Fruit fly (Drosophila melanogaster): Measurements from ENCODE around the gene Prosbeta2R2.

Prosbeta2R2 gene

dm6 chr3R:5219466-5219865, at the start of gene Prosbeta2R2, which contains the start of gene CG1116:
Gene Prosbeta2R2, minus strand, starts transcription at chr3R:5219528.
Gene CG1116, plus strand, starts transcription at chr3R:5219657.
- no peak for TF ChIP-seq Dll (optimal IDR thresholded peaks at IDR 0.05)
- TF ChIP-seq pan (optimal IDR thresholded peaks at IDR 0.05), result no peak
- no peak for TF ChIP-seq EcR (GFP tag; optimal IDR thresholded peaks at IDR 0.05)
- no peak for TF ChIP-seq usp (GFP tag; optimal IDR thresholded peaks at IDR 0.05)
- no peak for TF ChIP-seq CG8478 (optimal IDR thresholded peaks at IDR 0.05)
- no peak for TF ChIP-seq psq (optimal IDR thresholded peaks at IDR 0.05)

dm6 chr3R:5268495-5268894, 49.2 kb upstream of the Prosbeta2R2 start:
- TF ChIP-seq pan (optimal IDR thresholded peaks at IDR 0.05), result no peak
- no peak for TF ChIP-seq psq (optimal IDR thresholded peaks at IDR 0.05)
- TF ChIP-seq CG8478 (optimal IDR thresholded peaks at IDR 0.05), result no peak
- TF ChIP-seq Dll (optimal IDR thresholded peaks at IDR 0.05), result no peak
- no peak for TF ChIP-seq EcR (GFP tag; optimal IDR thresholded peaks at IDR 0.05)
- TF ChIP-seq usp (GFP tag; optimal IDR thresholded peaks at IDR 0.05), result no peak

dm6 chr3R:5266282-5266681, 47.0 kb upstream of the Prosbeta2R2 start:
- no peak for TF ChIP-seq pan (optimal IDR thresholded peaks at IDR 0.05)
- no peak for TF ChIP-seq Dll (optimal IDR thresholded peaks at IDR 0.05)
- no peak for TF ChIP-seq EcR (GFP tag; optimal IDR thresholded peaks at IDR 0.05)
- no peak for TF ChIP-seq psq (optimal IDR thresholded peaks at IDR 0.05)
- TF ChIP-seq CG8478 (optimal IDR thresholded peaks at IDR 0.05), result no peak
- TF ChIP-seq usp (GFP tag; optimal IDR thresholded peaks at IDR 0.05), result no peak

- no peak for TF ChIP-seq usp (GFP tag; optimal IDR thresholded peaks at IDR 0.05)
- TF ChIP-seq Dll (optimal IDR thresholded peaks at IDR 0.05), result no peak
- no peak for TF ChIP-seq psq (optimal IDR thresholded peaks at IDR 0.05)
- TF ChIP-seq pan (optimal IDR thresholded peaks at IDR 0.05), result no peak
- TF ChIP-seq CG8478 (optimal IDR thresholded peaks at IDR 0.05), result no peak
- TF ChIP-seq EcR (GFP tag; optimal IDR thresholded peaks at IDR 0.05), result no peak
Measured at dm6 chr3R:5264251-5265098, 45.1 kb upstream of the Prosbeta2R2 start.

- TF ChIP-seq CG8478 (optimal IDR thresholded peaks at IDR 0.05) (peak; percentile 55), psq (optimal IDR thresholded peaks at IDR 0.05) (no peak), usp (GFP tag; optimal IDR thresholded peaks at IDR 0.05) (no peak), pan (optimal IDR thresholded peaks at IDR 0.05) (no peak), EcR (GFP tag; optimal IDR thresholded peaks at IDR 0.05) (peak in 1 of 2 experiments; percentile 11), Dll (optimal IDR thresholded peaks at IDR 0.05) (no peak)
Measured at dm6 chr3R:5263311-5264250, 44.3 kb upstream of the Prosbeta2R2 start.

- no peak for TF ChIP-seq usp (GFP tag; optimal IDR thresholded peaks at IDR 0.05)
- no peak for TF ChIP-seq CG8478 (optimal IDR thresholded peaks at IDR 0.05)
- no peak for TF ChIP-seq Dll (optimal IDR thresholded peaks at IDR 0.05)
- no peak for TF ChIP-seq psq (optimal IDR thresholded peaks at IDR 0.05)
- no peak for TF ChIP-seq pan (optimal IDR thresholded peaks at IDR 0.05)
- TF ChIP-seq EcR (GFP tag; optimal IDR thresholded peaks at IDR 0.05), result no peak
Measured at dm6 chr3R:5262592-5262991, 43.3 kb upstream of the Prosbeta2R2 start, which contains the start of gene Tim17a2. Gene Tim17a2, minus strand, starts transcription at chr3R:5262692.

DNA sequence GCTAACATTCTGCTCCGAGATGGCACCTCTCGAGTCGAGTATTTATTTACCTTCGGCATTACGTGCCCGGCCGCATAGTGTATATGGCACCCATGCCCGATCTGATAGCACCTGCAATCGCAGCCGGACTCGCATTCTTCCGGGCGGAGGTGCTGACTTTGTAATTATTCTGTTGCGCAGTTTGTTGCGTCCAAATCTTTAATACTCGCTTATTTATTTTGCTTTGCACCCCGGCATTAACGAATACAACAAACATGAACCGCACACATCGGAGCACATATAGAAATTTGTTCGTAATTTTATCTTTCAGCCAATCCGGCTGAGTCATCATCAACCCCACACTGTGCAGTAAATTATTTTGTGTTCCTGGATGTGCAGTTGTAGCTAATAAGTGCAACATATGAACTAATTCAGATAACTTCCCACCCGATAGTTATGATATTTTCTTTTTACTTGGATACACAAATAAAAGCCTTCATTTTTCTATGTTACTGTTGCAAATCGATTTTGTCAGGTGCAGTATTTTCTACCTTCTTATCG, 42.7 kb upstream of the Prosbeta2R2 start:
- no peak for TF ChIP-seq psq (optimal IDR thresholded peaks at IDR 0.05)
- no peak for TF ChIP-seq usp (GFP tag; optimal IDR thresholded peaks at IDR 0.05)
- TF ChIP-seq Dll (optimal IDR thresholded peaks at IDR 0.05), result no peak
- no peak for TF ChIP-seq CG8478 (optimal IDR thresholded peaks at IDR 0.05)
- no peak for TF ChIP-seq EcR (GFP tag; optimal IDR thresholded peaks at IDR 0.05)
- TF ChIP-seq pan (optimal IDR thresholded peaks at IDR 0.05), result no peak

DNA sequence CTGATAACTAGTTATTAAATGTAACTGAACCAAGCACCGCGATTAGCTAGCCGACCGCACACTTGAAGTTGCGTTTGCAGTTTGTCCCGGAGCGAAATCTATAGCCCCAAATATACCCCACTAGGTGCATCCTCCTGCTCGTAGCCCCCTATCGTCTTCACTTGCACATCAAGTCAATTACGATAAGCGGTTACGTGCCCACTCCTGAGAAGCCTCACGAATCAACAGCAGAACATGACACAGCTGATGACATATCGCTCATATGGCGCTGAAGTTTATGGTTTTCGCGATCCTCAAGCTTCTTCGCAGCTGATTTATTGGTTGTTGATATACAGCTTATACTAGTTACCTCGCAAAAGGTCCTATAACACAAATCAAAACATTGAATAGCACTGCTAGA, 41.9 kb upstream of the Prosbeta2R2 start:
- TF ChIP-seq Dll (optimal IDR thresholded peaks at IDR 0.05), result no peak
- no peak for TF ChIP-seq CG8478 (optimal IDR thresholded peaks at IDR 0.05)
- TF ChIP-seq usp (GFP tag; optimal IDR thresholded peaks at IDR 0.05), result no peak

- TF ChIP-seq CG8478 (optimal IDR thresholded peaks at IDR 0.05) (no peak), psq (optimal IDR thresholded peaks at IDR 0.05) (no peak), EcR (GFP tag; optimal IDR thresholded peaks at IDR 0.05) (no peak), usp (GFP tag; optimal IDR thresholded peaks at IDR 0.05) (no peak), pan (optimal IDR thresholded peaks at IDR 0.05) (no peak), Dll (optimal IDR thresholded peaks at IDR 0.05) (no peak)
Measured at dm6 chr3R:5257147-5257487, 37.8 kb upstream of the Prosbeta2R2 start.

DNA sequence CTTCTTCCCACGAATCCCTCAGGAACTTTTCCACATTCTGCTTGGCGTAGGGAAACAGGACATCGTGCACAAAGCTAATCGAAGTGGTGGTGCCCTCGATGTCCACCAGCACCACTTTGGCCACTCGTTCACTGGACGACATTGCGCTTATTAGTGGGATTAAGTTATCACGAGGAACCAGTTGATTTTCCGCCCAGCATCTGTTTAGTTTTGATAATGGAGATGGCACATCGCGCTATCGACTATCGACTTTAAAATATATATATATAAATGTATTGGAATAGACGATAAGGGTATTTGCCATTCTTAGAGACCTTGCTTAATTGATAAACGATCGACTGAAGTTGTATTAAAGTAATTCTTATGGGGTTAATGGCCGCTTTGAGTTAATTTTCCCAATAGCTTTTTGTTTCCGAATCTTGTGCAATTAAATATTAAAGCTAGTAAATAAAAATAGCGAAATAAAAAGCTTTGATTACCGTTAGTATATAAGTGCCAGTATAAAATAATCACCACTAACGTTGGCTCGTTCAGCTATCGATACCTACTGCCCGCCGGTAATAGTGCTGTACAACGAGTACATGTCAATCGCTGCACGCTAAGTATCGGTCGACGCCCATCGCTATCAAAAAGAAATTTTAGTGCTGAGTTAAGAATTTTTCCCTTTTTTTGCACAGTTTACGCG, 37.3 kb upstream of the Prosbeta2R2 start, which contains the start of the genes Enoph and Hph:
Gene Enoph, minus strand, starts transcription at position 220 of the 685 bp plus-strand sequence.
Gene Hph, plus strand, starts transcription at position 576 of the 685 bp plus-strand sequence.
- no peak for TF ChIP-seq CG8478 (optimal IDR thresholded peaks at IDR 0.05)
- no peak for TF ChIP-seq Dll (optimal IDR thresholded peaks at IDR 0.05)
- no peak for TF ChIP-seq usp (GFP tag; optimal IDR thresholded peaks at IDR 0.05)
- no peak for TF ChIP-seq EcR (GFP tag; optimal IDR thresholded peaks at IDR 0.05)
- TF ChIP-seq pan (optimal IDR thresholded peaks at IDR 0.05), result no peak
- no peak for TF ChIP-seq psq (optimal IDR thresholded peaks at IDR 0.05)

DNA sequence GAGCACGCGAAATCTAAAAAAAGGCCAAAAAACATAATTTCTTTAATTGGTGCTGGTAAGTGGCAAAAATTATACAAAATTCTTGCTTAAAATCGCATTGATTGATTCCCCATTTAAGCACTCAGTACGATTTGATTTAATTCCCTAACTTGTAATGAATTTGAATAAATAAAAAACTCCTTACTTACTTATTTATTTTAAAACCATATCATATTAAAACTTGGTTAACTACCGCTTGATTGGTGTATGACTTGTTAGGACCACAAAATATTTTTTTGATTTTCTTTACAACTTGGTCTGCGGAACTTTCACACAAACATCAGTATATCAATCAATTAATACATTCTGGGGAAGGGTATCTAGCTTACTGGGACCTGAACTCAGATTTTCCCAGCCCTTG, 33.5 kb upstream of the Prosbeta2R2 start, which contains the start of gene CG1113:
Gene CG1113, plus strand, starts transcription at position 301 of the 400 bp plus-strand sequence.
- TF ChIP-seq pan (optimal IDR thresholded peaks at IDR 0.05), result no peak
- TF ChIP-seq CG8478 (optimal IDR thresholded peaks at IDR 0.05), result no peak
- no peak for TF ChIP-seq Dll (optimal IDR thresholded peaks at IDR 0.05)
- no peak for TF ChIP-seq EcR (GFP tag; optimal IDR thresholded peaks at IDR 0.05)
- TF ChIP-seq psq (optimal IDR thresholded peaks at IDR 0.05), result no peak
- TF ChIP-seq usp (GFP tag; optimal IDR thresholded peaks at IDR 0.05), result no peak

Data from whole organism.